Worm (Caenorhabditis elegans): Measurements from ENCODE around the gene gpa-13.

ce11 chrV:12728062-12728665, 26.6 kb downstream of the gpa-13 start, which contains the start of the genes rpl-28 and mrpl-49:
- TF ChIP-seq nhr-28 (tag; optimal IDR thresholded peaks at IDR 0.05) (peak; percentile 80), skn-1 (tag; optimal IDR thresholded peaks at IDR 0.05) (no peak), nhr-237 (tag; optimal IDR thresholded peaks at IDR 0.05) (no peak), mdl-1 (tag; optimal IDR thresholded peaks at IDR 0.05) (peak in 1 of 2 experiments; percentile 20), mxl-2 (GFP tag; conservative IDR thresholded peaks at IDR 0.05) (no peak), ceh-82 (tag; optimal IDR thresholded peaks at IDR 0.05) (no peak)
